Worm (Caenorhabditis elegans) whole organism, late embryonic: ENCODE data around the gene mrps-26.

Source experiments
- T23F11.4 ChIP-seq: fragments of 200-800 bp; sonication (Bioruptor generic); optimal IDR thresholded peaks from 2 replicates; lab custom pipeline; 2018; ENCODE audit warnings: mild to moderate bottlenecking, missing genetic modification characterization, missing compliant biosample characterization
- ama-1 ChIP-seq: fragments of 150-350 bp; optimal IDR thresholded peaks from 2 replicates; lab custom pipeline; 2014
- ceh-30 ChIP-seq: fragments of 150-350 bp; optimal IDR thresholded peaks from 2 replicates; lab custom pipeline; 2014; ENCODE audit warnings: missing biosample characterization, missing genetic modification characterization
- dmd-4 ChIP-seq: sonication (generic microtip); optimal IDR thresholded peaks from 2 replicates; lab custom pipeline; 2016; ENCODE audit warnings: borderline replicate concordance, missing genetic modification characterization, missing compliant biosample characterization
- eyg-1 ChIP-seq: sonication (generic microtip); optimal IDR thresholded peaks from 2 replicates; lab custom pipeline; 2016; ENCODE audit warnings: missing genotype, missing genetic modification characterization, missing compliant biosample characterization
- hlh-13 ChIP-seq: fragments of 200-800 bp; sonication (Bioruptor generic); optimal IDR thresholded peaks from 2 replicates; lab custom pipeline; 2018; ENCODE audit warnings: mild to moderate bottlenecking, missing genetic modification characterization, missing compliant biosample characterization
- hlh-6 ChIP-seq: sonication (generic microtip); optimal IDR thresholded peaks from 2 replicates; lab custom pipeline; 2016; ENCODE audit warnings: missing genotype, missing genetic modification characterization, missing compliant biosample characterization
- lin-11 ChIP-seq: fragments of 200-800 bp; sonication (Bioruptor generic); optimal IDR thresholded peaks from 2 replicates; lab custom pipeline; 2018; ENCODE audit warnings: mild to moderate bottlenecking, missing genetic modification characterization, missing compliant biosample characterization
- pqm-1 ChIP-seq: sonication (generic microtip); optimal IDR thresholded peaks from 2 replicates; lab custom pipeline; 2016; ENCODE audit warnings: missing genetic modification characterization, missing compliant biosample characterization
- tbx-7 ChIP-seq: sonication (generic microtip); optimal IDR thresholded peaks from 2 replicates; lab custom pipeline; 2016; ENCODE audit warnings: missing genotype, missing genetic modification characterization, missing compliant biosample characterization

DNA sequence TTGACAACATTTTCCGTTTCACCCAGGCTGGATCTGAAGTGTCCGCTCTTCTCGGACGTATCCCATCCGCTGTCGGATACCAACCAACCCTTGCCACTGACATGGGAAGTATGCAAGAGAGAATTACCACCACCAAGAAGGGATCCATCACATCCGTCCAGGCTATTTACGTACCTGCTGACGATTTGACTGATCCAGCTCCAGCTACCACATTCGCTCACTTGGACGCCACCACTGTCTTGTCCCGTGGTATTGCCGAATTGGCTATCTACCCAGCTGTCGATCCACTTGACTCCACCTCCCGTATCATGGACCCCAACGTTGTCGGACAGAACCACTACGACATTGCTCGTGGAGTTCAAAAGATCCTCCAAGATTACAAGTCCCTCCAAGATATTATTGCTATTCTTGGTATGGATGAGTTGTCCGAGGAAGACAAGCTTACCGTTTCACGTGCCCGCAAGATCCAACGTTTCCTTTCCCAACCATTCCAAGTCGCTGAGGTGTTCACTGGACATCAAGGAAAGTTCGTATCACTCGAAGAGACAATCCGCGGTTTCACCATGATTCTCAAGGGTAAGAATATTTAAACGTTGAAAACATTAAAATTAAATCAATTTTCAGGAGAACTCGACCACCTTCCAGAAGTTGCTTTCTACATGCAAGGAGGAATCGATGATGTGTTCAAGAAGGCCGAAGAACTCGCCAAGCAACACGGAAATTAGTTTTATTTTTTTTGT, 4.7 kb upstream of the mrps-26 start:
- TF ChIP-seq tbx-7 (tag; lab: Kevin White, UChicago) (no peak), pqm-1 (no peak), hlh-6 (tag; lab: Kevin White, UChicago) (no peak), T23F11.4 (GFP tag; lab: Kevin White, UChicago) (no peak), hlh-13 (GFP tag; lab: Kevin White, UChicago) (no peak), ceh-30 (no peak), lin-11 (tag; lab: Kevin White, UChicago) (no peak), dmd-4 (tag; lab: Kevin White, UChicago) (no peak), ama-1 (lab: Kevin White, UChicago) (no peak), eyg-1 (no peak)
